Worm (Caenorhabditis elegans) whole organism, L4 larva: ENCODE results near the gene D1086.18.

Experiments used
- aly-2 ChIP-seq: sonication (generic microtip); optimal IDR thresholded peaks from 2 replicates; lab custom pipeline; 2018; ENCODE audit warnings: missing biosample characterization, missing genetic modification characterization
- ceh-28 ChIP-seq: fragments of 150-350 bp; optimal IDR thresholded peaks from 2 replicates; lab custom pipeline; 2014; ENCODE audit warnings: missing biosample characterization, missing genetic modification reagents, missing genetic modification characterization
- ceh-44 ChIP-seq: fragments of 200-800 bp; sonication (Bioruptor generic); IDR thresholded peaks from 2 replicates; pipeline ENCODE4 v1.3.6; 2022; ENCODE audit warnings: missing genetic modification reagents, missing genetic modification characterization, missing compliant biosample characterization
- dmd-8 ChIP-seq: fragments of 200-800 bp; sonication (Bioruptor generic); IDR thresholded peaks from 2 replicates; pipeline ENCODE4 v1.3.6; 2022; ENCODE audit warnings: missing genetic modification characterization, missing compliant biosample characterization
- dpl-1 ChIP-seq: fragments of 150-350 bp; optimal IDR thresholded peaks from 2 replicates; lab custom pipeline; 2014; ENCODE audit warnings: missing biosample characterization, missing genetic modification reagents, missing genetic modification characterization
- fos-1 ChIP-seq: fragments of 150-350 bp; optimal IDR thresholded peaks from 2 replicates; lab custom pipeline; 2014; ENCODE audit warnings: missing biosample characterization, missing genetic modification characterization
- lin-1 ChIP-seq: fragments of 200-800 bp; sonication (Bioruptor generic); IDR thresholded peaks from 2 replicates; pipeline ENCODE4 v1.3.6; 2022; ENCODE audit warnings: missing genetic modification reagents, missing genetic modification characterization, missing compliant biosample characterization
- spr-1 ChIP-seq: sonication (generic microtip); optimal IDR thresholded peaks from 2 replicates; lab custom pipeline; 2016; ENCODE audit warnings: mild to moderate bottlenecking, missing genetic modification characterization, missing compliant biosample characterization
- vab-7 ChIP-seq: fragments of 200-800 bp; sonication (Bioruptor generic); IDR thresholded peaks from 2 replicates; pipeline ENCODE4 v1.3.6; 2022; ENCODE audit warnings: missing genetic modification reagents, missing genetic modification characterization, missing compliant biosample characterization

ce11 chrV:14085589-14085988 lies at the start of gene D1086.18:
- TF ChIP-seq vab-7 (GFP tag; lab: Robert Waterston, UW): no peak
- TF ChIP-seq spr-1 (tag; lab: Kevin White, UChicago): no peak
- TF ChIP-seq dpl-1 (GFP tag; lab: Kevin White, UChicago): no peak
- no peak for TF ChIP-seq fos-1 (tag; lab: Kevin White, UChicago)
- no peak for TF ChIP-seq lin-1 (GFP tag; lab: Robert Waterston, UW)
- TF ChIP-seq dmd-8 (GFP tag; lab: Robert Waterston, UW): no peak
- TF ChIP-seq aly-2 (tag; lab: Kevin White, UChicago): no peak
- TF ChIP-seq ceh-44 (GFP tag; lab: Robert Waterston, UW): no peak
- no peak for TF ChIP-seq ceh-28
